Fruit fly (Drosophila melanogaster) whole organism, embryonic: ENCODE results near the gene Rbf2.

Experiments used
- ATbp ChIP-seq: fragments of 200-800 bp; sonication (Bioruptor generic); optimal IDR thresholded peaks from 2 replicates; lab custom pipeline; 2017; ENCODE audit warnings: missing biosample characterization, mild to moderate bottlenecking, missing genetic modification characterization, missing genetic modification reagents
- Aef1 ChIP-seq: fragments of 200-800 bp; sonication (Bioruptor generic); IDR thresholded peaks from 3 replicates; pipeline ENCODE4 v1.3.6; 2022; ENCODE audit warnings: missing biosample characterization, missing genetic modification characterization
- Bgb ChIP-seq: fragments of 200-800 bp; sonication (Bioruptor generic); IDR thresholded peaks from 2 replicates; pipeline ENCODE4 v1.3.6; 2022; ENCODE audit warnings: missing biosample characterization, missing genetic modification characterization; ENCODE audit not compliant: partially characterized antibody
- CG10209 ChIP-seq: fragments of 200-800 bp; sonication (Bioruptor generic); optimal IDR thresholded peaks from 3 replicates; lab custom pipeline; 2017; ENCODE audit warnings: missing biosample characterization, mild to moderate bottlenecking, missing genetic modification characterization, missing genetic modification reagents
- CG12299 ChIP-seq: fragments of 200-800 bp; sonication (Bioruptor generic); optimal IDR thresholded peaks from 2 replicates; lab custom pipeline; 2018; ENCODE audit warnings: missing biosample characterization, mild to moderate bottlenecking, missing genetic modification characterization
- CG12942 ChIP-seq: fragments of 200-800 bp; sonication (Bioruptor generic); optimal IDR thresholded peaks from 3 replicates; lab custom pipeline; 2016; ENCODE audit warnings: missing biosample characterization, missing genetic modification characterization
- CG15011 ChIP-seq: fragments of 200-800 bp; sonication (Bioruptor generic); optimal IDR thresholded peaks from 3 replicates; lab custom pipeline; 2018; ENCODE audit warnings: missing biosample characterization, mild to moderate bottlenecking, missing genetic modification characterization
- CG15269 ChIP-seq: fragments of 200-800 bp; sonication (Bioruptor generic); optimal IDR thresholded peaks from 2 replicates; lab custom pipeline; 2018; ENCODE audit warnings: missing biosample characterization, mild to moderate bottlenecking, missing genetic modification characterization, moderate library complexity
- CG1603 ChIP-seq: fragments of 200-800 bp; sonication (Bioruptor generic); optimal IDR thresholded peaks from 2 replicates; lab custom pipeline; 2019; ENCODE audit warnings: missing biosample characterization, mild to moderate bottlenecking, missing genetic modification characterization, moderate library complexity
- CG2120 ChIP-seq: fragments of 200-800 bp; sonication (Bioruptor generic); optimal IDR thresholded peaks from 3 replicates; lab custom pipeline; 2016; ENCODE audit warnings: missing biosample characterization, missing genetic modification characterization
- CG2875 ChIP-seq: fragments of 200-800 bp; sonication (Bioruptor generic); optimal IDR thresholded peaks from 2 replicates; lab custom pipeline; 2017; ENCODE audit warnings: missing biosample characterization, mild to moderate bottlenecking, missing genetic modification characterization, missing genetic modification reagents
- CG32767 ChIP-seq: fragments of 200-800 bp; sonication (Bioruptor generic); IDR thresholded peaks from 2 replicates; pipeline ENCODE4 v1.3.6; 2022; ENCODE audit warnings: missing biosample characterization, missing genetic modification characterization
- CG32772 ChIP-seq: fragments of 200-800 bp; sonication (Bioruptor generic); IDR thresholded peaks from 2 replicates; pipeline ENCODE4 v1.3.6; 2022; ENCODE audit warnings: missing biosample characterization, missing genetic modification characterization
- CG34422 ChIP-seq: fragments of 200-800 bp; sonication (Bioruptor generic); IDR thresholded peaks from 3 replicates; pipeline ENCODE4 v1.3.6; 2022; ENCODE audit warnings: missing biosample characterization, missing genetic modification characterization
- CG3726 ChIP-seq: fragments of 200-800 bp; sonication (Bioruptor generic); IDR thresholded peaks from 3 replicates; pipeline ENCODE4, ENCODE4 v1.3.6; 2022; ENCODE audit warnings: missing biosample characterization, missing genetic modification characterization
- CG4404 ChIP-seq: fragments of 200-800 bp; sonication (Bioruptor generic); IDR thresholded peaks from 2 replicates; pipeline ENCODE4 v1.3.6; 2022; ENCODE audit warnings: missing biosample characterization, missing genetic modification characterization
- CG4820 ChIP-seq: fragments of 200-800 bp; sonication (Bioruptor generic); optimal IDR thresholded peaks from 3 replicates; lab custom pipeline; 2016; ENCODE audit warnings: missing biosample characterization, missing genetic modification characterization
- CG6654 ChIP-seq: fragments of 200-800 bp; sonication (Bioruptor generic); optimal IDR thresholded peaks from 2 replicates; lab custom pipeline; 2017; ENCODE audit warnings: missing biosample characterization, mild to moderate bottlenecking, missing genetic modification characterization
- CG6813 ChIP-seq: fragments of 200-800 bp; sonication (Bioruptor generic); optimal IDR thresholded peaks from 2 replicates; lab custom pipeline; 2017; ENCODE audit warnings: missing biosample characterization, missing genetic modification characterization, mild to moderate bottlenecking, moderate library complexity, missing genetic modification reagents
- CG8924 ChIP-seq: fragments of 200-800 bp; optimal IDR thresholded peaks from 3 replicates; lab custom pipeline; 2019; ENCODE audit warnings: missing biosample characterization, mild to moderate bottlenecking, missing genetic modification characterization, moderate library complexity
- HLH4C ChIP-seq: fragments of 200-800 bp; sonication (Bioruptor generic); IDR thresholded peaks from 3 replicates; pipeline ENCODE4 v1.3.6; 2022; ENCODE audit warnings: missing biosample characterization, missing genetic modification characterization; ENCODE audit not compliant: partially characterized antibody
- HmgZ ChIP-seq: fragments of 200-800 bp; sonication (Bioruptor generic); optimal IDR thresholded peaks from 2 replicates; lab custom pipeline; 2018; ENCODE audit warnings: missing biosample characterization, mild to moderate bottlenecking, missing genetic modification characterization
- Hr39 ChIP-seq: fragments of >200 bp; optimal IDR thresholded peaks from 2 replicates; lab custom pipeline; 2017
- Nf-YC ChIP-seq: fragments of 200-800 bp; optimal IDR thresholded peaks from 3 replicates; lab custom pipeline; 2019; ENCODE audit warnings: missing biosample characterization, mild to moderate bottlenecking, missing genetic modification characterization, moderate library complexity
- Ravus ChIP-seq: fragments of 200-800 bp; sonication (Bioruptor generic); IDR thresholded peaks from 2 replicates; pipeline ENCODE4 v1.3.6; 2022; ENCODE audit warnings: missing biosample characterization, missing genetic modification characterization
- Sox100B ChIP-seq: fragments of 200-800 bp; sonication (Bioruptor generic); optimal IDR thresholded peaks from 3 replicates; lab custom pipeline; 2018; ENCODE audit warnings: missing biosample characterization, mild to moderate bottlenecking, missing genetic modification characterization
- Spps ChIP-seq: fragments of 200-800 bp; sonication (Bioruptor generic); optimal IDR thresholded peaks from 2 replicates; lab custom pipeline; 2018; ENCODE audit warnings: missing biosample characterization, mild to moderate bottlenecking, missing genetic modification characterization
- Usf ChIP-seq: fragments of 200-800 bp; sonication (Bioruptor generic); optimal IDR thresholded peaks from 2 replicates; lab custom pipeline; 2017; ENCODE audit warnings: missing genotype, missing biosample characterization, missing genetic modification characterization
- ash1 ChIP-seq: fragments of 200-800 bp; sonication (Bioruptor generic); optimal IDR thresholded peaks from 2 replicates; lab custom pipeline; 2018; ENCODE audit warnings: missing biosample characterization, mild to moderate bottlenecking, missing genetic modification characterization
- disco-r ChIP-seq: fragments of 200-800 bp; sonication (Bioruptor generic); optimal IDR thresholded peaks from 2 replicates; lab custom pipeline; 2016; ENCODE audit warnings: missing biosample characterization, missing genetic modification characterization
- dm ChIP-seq: fragments of 200-800 bp; sonication (Bioruptor generic); optimal IDR thresholded peaks from 3 replicates; lab custom pipeline; 2016; ENCODE audit warnings: missing biosample characterization, missing genetic modification characterization
- ems ChIP-seq: fragments of 200-800 bp; sonication (Bioruptor generic); optimal IDR thresholded peaks from 3 replicates; lab custom pipeline; 2016; ENCODE audit warnings: missing biosample characterization, missing genetic modification characterization
- ewg ChIP-seq: fragments of 200-800 bp; sonication (Bioruptor generic); optimal IDR thresholded peaks from 3 replicates; lab custom pipeline; 2017; ENCODE audit warnings: mild to moderate bottlenecking, missing biosample characterization, missing genetic modification reagents, missing genetic modification characterization
- kni ChIP-seq: fragments of 200-800 bp; sonication (Bioruptor generic); optimal IDR thresholded peaks from 3 replicates; lab custom pipeline; 2017; ENCODE audit warnings: mild to moderate bottlenecking, missing biosample characterization, missing genetic modification reagents, missing genetic modification characterization
- lab ChIP-seq: fragments of 200-800 bp; sonication (Bioruptor generic); optimal IDR thresholded peaks from 3 replicates; lab custom pipeline; 2017; ENCODE audit warnings: missing biosample characterization, missing genetic modification characterization, mild to moderate bottlenecking, moderate library complexity, missing genetic modification reagents
- mirr ChIP-seq: fragments of 200-800 bp; sonication (Bioruptor generic); optimal IDR thresholded peaks from 3 replicates; lab custom pipeline; 2018; ENCODE audit warnings: missing biosample characterization, mild to moderate bottlenecking, missing genetic modification characterization
- psq ChIP-seq: fragments of 200-800 bp; sonication (Bioruptor generic); optimal IDR thresholded peaks from 2 replicates; lab custom pipeline; 2017; ENCODE audit warnings: missing biosample characterization, missing genetic modification characterization
- ranshi ChIP-seq: fragments of 200-800 bp; sonication (Bioruptor generic); IDR thresholded peaks from 2 replicates; pipeline ENCODE4 v1.3.6; 2022; ENCODE audit warnings: missing biosample characterization, missing genetic modification characterization
- schlank ChIP-seq: fragments of 200-800 bp; sonication (Bioruptor generic); optimal IDR thresholded peaks from 2 replicates; lab custom pipeline; 2018; ENCODE audit warnings: missing biosample characterization, mild to moderate bottlenecking, missing genetic modification characterization
- scrt ChIP-seq: fragments of 200-800 bp; sonication (Bioruptor generic); optimal IDR thresholded peaks from 2 replicates; lab custom pipeline; 2018; ENCODE audit warnings: missing biosample characterization, mild to moderate bottlenecking, missing genetic modification characterization, moderate library complexity
- slbo ChIP-seq: fragments of 200-800 bp; sonication (Bioruptor generic); IDR thresholded peaks from 2 replicates; pipeline ENCODE4 v1.3.6; 2022; ENCODE audit warnings: missing biosample characterization, missing genetic modification characterization
- sob ChIP-seq: fragments of 200-800 bp; sonication (Bioruptor generic); IDR thresholded peaks from 2 replicates; pipeline ENCODE4 v1.3.6; 2022; ENCODE audit warnings: missing biosample characterization, missing genetic modification characterization
- ssp ChIP-seq: fragments of 200-800 bp; sonication (Bioruptor generic); IDR thresholded peaks from 2 replicates; pipeline ENCODE4 v1.3.6; 2022; ENCODE audit warnings: missing biosample characterization, missing genetic modification characterization
- sug ChIP-seq: fragments of 200-800 bp; optimal IDR thresholded peaks from 2 replicates; lab custom pipeline; 2019; ENCODE audit warnings: missing biosample characterization, mild to moderate bottlenecking, missing genetic modification characterization, moderate library complexity
- tgo ChIP-seq: fragments of 200-800 bp; sonication (Bioruptor generic); IDR thresholded peaks from 3 replicates; pipeline ENCODE4 v1.3.6; 2022; ENCODE audit warnings: missing biosample characterization, missing genetic modification characterization
- ttk ChIP-seq: fragments of 200-800 bp; sonication (Bioruptor generic); IDR thresholded peaks from 2 replicates; pipeline ENCODE4 v2.1.2; 2022; ENCODE audit warnings: missing biosample characterization, missing genetic modification characterization
- unpg ChIP-seq: fragments of 200-800 bp; sonication (Bioruptor generic); optimal IDR thresholded peaks from 3 replicates; lab custom pipeline; 2018; ENCODE audit warnings: missing biosample characterization, mild to moderate bottlenecking, missing genetic modification characterization, moderate library complexity
- wdn ChIP-seq: fragments of 200-800 bp; sonication (Bioruptor generic); IDR thresholded peaks from 2 replicates; pipeline ENCODE4 v1.3.6; 2022; ENCODE audit warnings: missing biosample characterization, missing genetic modification characterization

Gene Rbf2

dm6 chr3R:16004691-16005474, 39.6 kb downstream of the Rbf2 start (continued):
- TF ChIP-seq CG32772 (no peak), psq (no peak), CG15269 (no peak), CG32767 (GFP tag; lab: Robert Waterston, UW) (0 out of 2 replicates have a peak, but pooled peaks have one; percentile 22), Sox100B (GFP tag; lab: Kevin White, UChicago) (no peak), tgo (GFP tag; lab: Robert Waterston, UW) (no peak), ATbp (GFP tag; lab: Kevin White, UChicago) (peak; percentile 1), CG12942 (GFP tag; lab: Kevin White, UChicago) (no peak), CG6813 (GFP tag; lab: Kevin White, UChicago) (peak; percentile 65), Nf-YC (peak; percentile 56), Bgb (GFP tag; lab: Robert Waterston, UW) (peak; percentile 32; the same call in 1 of the 2 replicates), schlank (peak; percentile 27), ttk (GFP tag; lab: Robert Waterston, UW) (peak; percentile 53; the same call in 1 of the 2 replicates), unpg (GFP tag; lab: Kevin White, UChicago) (no peak), CG2120 (GFP tag; lab: Kevin White, UChicago) (no peak), HLH4C (GFP tag; lab: Robert Waterston, UW) (no peak), ranshi (GFP tag; lab: Robert Waterston, UW) (0 out of 2 replicates have a peak, but pooled peaks have one; percentile 18), kni (peak; percentile 15), CG4820 (GFP tag; lab: Kevin White, UChicago) (no peak), ssp (GFP tag; lab: Robert Waterston, UW) (no peak), sob (GFP tag; lab: Robert Waterston, UW) (peak; percentile 22; the same call in 1 of the 2 replicates), slbo (GFP tag; lab: Robert Waterston, UW) (no peak), CG4404 (GFP tag; lab: Robert Waterston, UW) (no peak), Hr39 (no peak), Aef1 (GFP tag; lab: Robert Waterston, UW) (peak; percentile 43; the same call in 2 of the 3 replicates), Spps (tag; lab: Kevin White, UChicago) (no peak), CG8924 (tag; lab: Kevin White, UChicago) (peak; percentile 7), CG2875 (no peak), ems (no peak), ash1 (GFP tag; lab: Kevin White, UChicago) (peak; percentile 36), scrt (GFP tag; lab: Kevin White, UChicago) (peak; percentile 12), wdn (GFP tag; lab: Robert Waterston, UW) (peak; percentile 60; the same call in 1 of the 2 replicates), HmgZ (tag; lab: Kevin White, UChicago) (peak; percentile 72), Usf (GFP tag; lab: Kevin White, UChicago) (no peak), disco-r (no peak), ewg (GFP tag; lab: Kevin White, UChicago) (no peak), dm (GFP tag; lab: Kevin White, UChicago) (no peak), mirr (GFP tag; lab: Kevin White, UChicago) (peak; percentile 93), Ravus (no peak), CG3726 (GFP tag; lab: Robert Waterston, UW) (no peak), sug (tag; lab: Kevin White, UChicago) (peak; percentile 95), CG6654 (GFP tag; lab: Kevin White, UChicago) (no peak), CG10209 (peak; percentile 34), CG15011 (GFP tag; lab: Kevin White, UChicago) (no peak), CG34422 (GFP tag; lab: Robert Waterston, UW) (peak; percentile 15; the same call in 1 of the 3 replicates), CG1603 (peak; percentile 15), CG12299 (tag; lab: Kevin White, UChicago) (no peak), lab (GFP tag; lab: Kevin White, UChicago) (peak; percentile 82)
